Fruit fly (Drosophila melanogaster) whole organism, adult: Measurements from ENCODE around the gene CG7872.

Source experiments
- CG11617 ChIP-seq: fragments of 200-800 bp; sonication (Bioruptor generic); optimal IDR thresholded peaks from 2 replicates; lab custom pipeline; 2017; ENCODE audit warnings: mild to moderate bottlenecking, missing biosample characterization, missing genetic modification reagents, missing genetic modification characterization
- CG12768 ChIP-seq: fragments of 200-800 bp; sonication (Bioruptor generic); optimal IDR thresholded peaks from 2 replicates; lab custom pipeline; 2017; ENCODE audit warnings: missing biosample characterization, missing genetic modification characterization, mild to moderate bottlenecking, moderate library complexity, missing genetic modification reagents
- CG14711 ChIP-seq: fragments of 200-800 bp; sonication (Bioruptor generic); optimal IDR thresholded peaks from 2 replicates; lab custom pipeline; 2018; ENCODE audit warnings: missing biosample characterization, mild to moderate bottlenecking, missing genetic modification characterization, moderate library complexity
- CG1620 ChIP-seq: fragments of 200-800 bp; sonication (Bioruptor generic); optimal IDR thresholded peaks from 2 replicates; lab custom pipeline; 2016; ENCODE audit warnings: missing biosample characterization, missing genetic modification characterization
- CG33017 ChIP-seq: fragments of 200-800 bp; sonication (Bioruptor generic); optimal IDR thresholded peaks from 2 replicates; lab custom pipeline; 2018; ENCODE audit warnings: missing biosample characterization, mild to moderate bottlenecking, missing genetic modification characterization, moderate library complexity
- CG5204 ChIP-seq: fragments of 200-800 bp; sonication (Bioruptor generic); optimal IDR thresholded peaks from 2 replicates; lab custom pipeline; 2016; ENCODE audit warnings: missing biosample characterization, missing genetic modification characterization
- CG7045 ChIP-seq: fragments of 200-800 bp; sonication (Bioruptor generic); optimal IDR thresholded peaks from 2 replicates; lab custom pipeline; 2017; ENCODE audit warnings: missing biosample characterization, mild to moderate bottlenecking, missing genetic modification characterization
- CG7101 ChIP-seq: fragments of 200-800 bp; sonication (Bioruptor generic); optimal IDR thresholded peaks from 2 replicates; lab custom pipeline; 2018; ENCODE audit warnings: missing biosample characterization, mild to moderate bottlenecking, missing genetic modification characterization, moderate library complexity
- Clk ChIP-seq: fragments of 200-800 bp; sonication (Bioruptor generic); optimal IDR thresholded peaks from 2 replicates; lab custom pipeline; 2017; ENCODE audit warnings: missing biosample characterization, missing genetic modification characterization
- Crg-1 ChIP-seq: fragments of 200-800 bp; sonication (Bioruptor generic); optimal IDR thresholded peaks from 2 replicates; lab custom pipeline; 2016; ENCODE audit warnings: missing biosample characterization, missing genetic modification characterization
- Hr96 ChIP-seq: fragments of 200-800 bp; sonication (Bioruptor generic); optimal IDR thresholded peaks from 2 replicates; lab custom pipeline; 2016; ENCODE audit warnings: missing biosample characterization, missing genetic modification characterization
- Mnt ChIP-seq: fragments of 200-800 bp; sonication (Bioruptor generic); optimal IDR thresholded peaks from 2 replicates; lab custom pipeline; 2016; ENCODE audit warnings: missing biosample characterization, mild to moderate bottlenecking, missing genetic modification characterization
- bab1 ChIP-seq: fragments of 200-800 bp; sonication (Bioruptor generic); optimal IDR thresholded peaks from 3 replicates; lab custom pipeline; 2019; ENCODE audit warnings: missing biosample characterization, mild to moderate bottlenecking, missing genetic modification characterization, moderate library complexity
- cic ChIP-seq: fragments of 200-800 bp; sonication (Bioruptor generic); optimal IDR thresholded peaks from 2 replicates; lab custom pipeline; 2017; ENCODE audit warnings: missing biosample characterization, mild to moderate bottlenecking, missing genetic modification characterization, moderate library complexity
- cnc ChIP-seq, 2 experiments: fragments of >200 bp; optimal IDR thresholded peaks; 2 replicates each; lab custom pipeline; 2017
- kay ChIP-seq: fragments of 200-800 bp; sonication (Bioruptor generic); peaks from one replicate; lab custom pipeline; 2016; ENCODE audit warnings: missing biosample characterization, missing genetic modification characterization, borderline replicate concordance
- ovo ChIP-seq: fragments of 200-800 bp; sonication (Bioruptor generic); optimal IDR thresholded peaks from 2 replicates; lab custom pipeline; 2016; ENCODE audit warnings: missing biosample characterization, missing genetic modification characterization
- pad ChIP-seq: fragments of 200-800 bp; sonication (Bioruptor generic); optimal IDR thresholded peaks from 3 replicates; lab custom pipeline; 2017; ENCODE audit warnings: missing biosample characterization, missing genetic modification characterization, mild to moderate bottlenecking, moderate library complexity, missing genetic modification reagents
- tj ChIP-seq: fragments of 200-800 bp; sonication (Bioruptor generic); optimal IDR thresholded peaks from 3 replicates; lab custom pipeline; 2017; ENCODE audit warnings: missing biosample characterization, mild to moderate bottlenecking, missing genetic modification characterization, moderate library complexity
- toe ChIP-seq: fragments of 200-800 bp; sonication (Bioruptor generic); optimal IDR thresholded peaks from 2 replicates; lab custom pipeline; 2016; ENCODE audit warnings: missing biosample characterization, missing genetic modification characterization

The CG7872 gene

dm6 chrX:15583842-15584441 lies 5.9 kb downstream of the CG7872 start:
- peak; percentile 10 for TF ChIP-seq tj (GFP tag; lab: Kevin White, UChicago)
- TF ChIP-seq ovo (GFP tag; lab: Kevin White, UChicago), result no peak
- no peak for TF ChIP-seq CG33017 (tag; lab: Kevin White, UChicago)

dm6 chrX:15587433-15587832 lies 9.4 kb downstream of the CG7872 start, which contains the start of gene Alp11:
Alp11 (plus strand) TSS chrX:15587733.
- no peak for TF ChIP-seq pad (GFP tag; lab: Kevin White, UChicago)
- no peak for TF ChIP-seq CG7045 (GFP tag; lab: Kevin White, UChicago)
- TF ChIP-seq CG5204, result no peak
- no peak for TF ChIP-seq cic (GFP tag; lab: Kevin White, UChicago)
- TF ChIP-seq CG1620 (GFP tag; lab: Kevin White, UChicago), result no peak
- TF ChIP-seq toe, result no peak
- TF ChIP-seq cnc (optimal IDR thresholded peaks at IDR 0.05; lab: Kevin White, UChicago), result no peak
- TF ChIP-seq Mnt (GFP tag; lab: Kevin White, UChicago), result no peak
- no peak for TF ChIP-seq Clk (GFP tag; lab: Kevin White, UChicago)
- TF ChIP-seq CG11617, result no peak
- no peak for TF ChIP-seq Hr96 (GFP tag; lab: Kevin White, UChicago)
- no peak for TF ChIP-seq tj (GFP tag; lab: Kevin White, UChicago)
- TF ChIP-seq Crg-1 (GFP tag; lab: Kevin White, UChicago), result no peak

- TF ChIP-seq bab1 (GFP tag; lab: Kevin White, UChicago) (no peak), CG7101 (tag; lab: Kevin White, UChicago) (peak; percentile 3), CG12768 (GFP tag; lab: Kevin White, UChicago) (no peak)
Measured at dm6 chrX:15591721-15592491, 13.9 kb downstream of the CG7872 start.

- TF ChIP-seq Mnt (GFP tag; lab: Kevin White, UChicago), result peak; percentile 32
- TF ChIP-seq tj (GFP tag; lab: Kevin White, UChicago), result peak; percentile 97
- TF ChIP-seq kay (GFP tag; lab: Kevin White, UChicago), result no peak
Measured at dm6 chrX:15592822-15593476, 14.9 kb downstream of the CG7872 start.

- TF ChIP-seq Hr96 (GFP tag; lab: Kevin White, UChicago) (peak; percentile 42), toe (no peak), Mnt (GFP tag; lab: Kevin White, UChicago) (peak; percentile 38), pad (GFP tag; lab: Kevin White, UChicago) (no peak)
Measured at dm6 chrX:15593477-15594229, 15.6 kb downstream of the CG7872 start, which contains the start of gene Chsy. Chsy (minus strand) TSS chrX:15593534.

dm6 chrX:15594230-15594857 lies 16.3 kb downstream of the CG7872 start:
- TF ChIP-seq cic (GFP tag; lab: Kevin White, UChicago) (no peak), CG1620 (GFP tag; lab: Kevin White, UChicago) (peak; percentile 59), Mnt (GFP tag; lab: Kevin White, UChicago) (peak; percentile 4), pad (GFP tag; lab: Kevin White, UChicago) (no peak)

- TF ChIP-seq CG14711 (tag; lab: Kevin White, UChicago) (no peak), CG33017 (tag; lab: Kevin White, UChicago) (no peak), cic (GFP tag; lab: Kevin White, UChicago) (no peak), ovo (GFP tag; lab: Kevin White, UChicago) (no peak), Crg-1 (GFP tag; lab: Kevin White, UChicago) (no peak), CG7101 (tag; lab: Kevin White, UChicago) (no peak), Hr96 (GFP tag; lab: Kevin White, UChicago) (no peak), toe (no peak), tj (GFP tag; lab: Kevin White, UChicago) (no peak), pad (GFP tag; lab: Kevin White, UChicago) (no peak), CG12768 (GFP tag; lab: Kevin White, UChicago) (no peak), CG7045 (GFP tag; lab: Kevin White, UChicago) (no peak), CG5204 (no peak), CG1620 (GFP tag; lab: Kevin White, UChicago) (no peak), kay (GFP tag; lab: Kevin White, UChicago) (no peak)
Measured at dm6 chrX:15599697-15600096, 21.7 kb downstream of the CG7872 start.
